Fruit fly (Drosophila melanogaster) whole organism, wandering third instar larva: ENCODE results near the gene Myo61F.

ENCODE experiments used
- Dfd ChIP-seq: fragments of >200 bp; optimal IDR thresholded peaks from 2 replicates; lab custom pipeline; 2017; ENCODE audit warnings: missing biosample characterization, missing genetic modification characterization
- Vsx2 ChIP-seq: fragments of 200-300, 225-300 bp; sonication (Bioruptor generic); optimal IDR thresholded peaks from 2 replicates; lab custom pipeline; 2018; ENCODE audit warnings: missing biosample characterization, missing genetic modification characterization; ENCODE audit not compliant: partially characterized antibody
- dl ChIP-seq, 2 experiments: fragments of 175-275, 200-275 bp in 1 of 2; fragments of 200-275 bp in 1 of 2; sonication (Bioruptor generic); optimal IDR thresholded peaks; lab custom pipeline; 2018; ENCODE audit warnings: mild to moderate bottlenecking in 2 of 2, missing biosample characterization in 2 of 2, missing genetic modification characterization in 2 of 2, moderate library complexity in 2 of 2; ENCODE audit not compliant: partially characterized antibody in 2 of 2, insufficient read depth in 1 of 2
- h ChIP-seq: fragments of 200-800 bp; sonication (Bioruptor generic); optimal IDR thresholded peaks from 3 replicates; lab custom pipeline; 2016; ENCODE audit warnings: missing biosample characterization, mild to moderate bottlenecking, missing genetic modification characterization
- jim ChIP-seq: fragments of 175-275, 200-325 bp; sonication (Bioruptor generic); optimal IDR thresholded peaks from 2 replicates; lab custom pipeline; 2016; ENCODE audit warnings: missing biosample characterization, mild to moderate bottlenecking, missing genetic modification characterization
- woc ChIP-seq: sonication (Bioruptor generic); optimal IDR thresholded peaks from 2 replicates; lab custom pipeline; 2016; ENCODE audit warnings: missing biosample characterization, mild to moderate bottlenecking, missing genetic modification characterization

dm6 chr3L:1277937-1278336 is 40.3 kb upstream of the Myo61F start:
- no peak for TF ChIP-seq Vsx2
- no peak for TF ChIP-seq h (GFP tag; lab: Kevin White, UChicago)
- TF ChIP-seq dl (GFP tag; optimal IDR thresholded peaks at IDR 0.05; lab: Kevin White, UChicago; ENCODE audit: insufficient read depth in 1 of 2, partially characterized antibody in 2 of 2) = no peak
- no peak for TF ChIP-seq Dfd (GFP tag; lab: Kevin White, UChicago)
- TF ChIP-seq jim (GFP tag; lab: Kevin White, UChicago) = no peak
- no peak for TF ChIP-seq woc (GFP tag; lab: Kevin White, UChicago)
